Worm (Caenorhabditis elegans): Measurements from ENCODE around the gene F10A3.12.

DNA sequence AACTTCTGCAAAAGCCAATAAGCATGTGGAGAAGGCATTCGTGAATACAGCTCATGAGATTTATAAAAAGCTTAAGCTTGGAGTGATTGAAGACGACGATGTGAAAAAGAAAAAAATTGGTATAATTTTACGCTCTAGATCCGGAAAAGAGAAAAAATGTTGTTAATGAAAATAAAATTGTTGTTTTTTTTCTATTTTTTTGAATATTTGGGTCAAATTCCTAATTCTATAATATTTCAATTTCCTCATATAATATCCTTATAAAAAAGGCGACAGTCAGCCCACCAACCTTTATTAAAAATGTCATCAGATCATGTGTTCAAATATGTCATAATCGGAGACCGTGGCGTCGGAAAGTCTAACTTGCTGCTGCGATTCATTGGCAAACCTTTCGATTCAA, 31.6 kb downstream of the F10A3.12 start, which contains the start of gene rabr-3:
- TF ChIP-seq fkh-10 (GFP tag; optimal IDR thresholded peaks at IDR 0.05) (no peak), K02D7.2 (tag; optimal IDR thresholded peaks at IDR 0.05) (no peak), ttx-3 (tag; optimal IDR thresholded peaks at IDR 0.05) (no peak), elt-2 (tag; optimal IDR thresholded peaks at IDR 0.05) (no peak), syd-9 (tag; optimal IDR thresholded peaks at IDR 0.05) (no peak), ceh-19 (GFP tag; optimal IDR thresholded peaks at IDR 0.05) (no peak), nhr-11 (tag; optimal IDR thresholded peaks at IDR 0.05) (no peak), pha-4 (tag; optimal IDR thresholded peaks at IDR 0.05) (no peak), Y22D7AL.16 (tag; optimal IDR thresholded peaks at IDR 0.05) (no peak)
